Fruit fly (Drosophila melanogaster) whole organism, embryonic: ENCODE measurements around the gene Jon99Fii.

Experiments
- Blimp-1 ChIP-seq: fragments of 200-800 bp; sonication (Bioruptor generic); optimal IDR thresholded peaks from 3 replicates; lab custom pipeline; 2018; ENCODE audit warnings: missing biosample characterization, missing genetic modification characterization, mild to moderate bottlenecking, moderate library complexity, missing genetic modification reagents
- CG1024 ChIP-seq: fragments of 200-800 bp; sonication (Bioruptor generic); IDR thresholded peaks from 2 replicates; pipeline ENCODE4 v1.3.6; 2022; ENCODE audit warnings: missing biosample characterization, missing genetic modification characterization
- CG10267 ChIP-seq: fragments of 200-800 bp; sonication (Bioruptor generic); optimal IDR thresholded peaks from 2 replicates; lab custom pipeline; 2018; ENCODE audit warnings: missing biosample characterization, mild to moderate bottlenecking, missing genetic modification characterization, moderate library complexity
- CG10366 ChIP-seq: fragments of 200-800 bp; sonication (Bioruptor generic); IDR thresholded peaks from 2 replicates; pipeline ENCODE4 v1.3.6; 2022; ENCODE audit warnings: missing biosample characterization, missing genetic modification characterization
- CG10565 ChIP-seq: fragments of 200-800 bp; sonication (Bioruptor generic); optimal IDR thresholded peaks from 3 replicates; lab custom pipeline; 2016; ENCODE audit warnings: missing biosample characterization, mild to moderate bottlenecking, missing genetic modification characterization
- CG12236 ChIP-seq: fragments of 200-800 bp; sonication (Bioruptor generic); optimal IDR thresholded peaks from 2 replicates; lab custom pipeline; 2016; ENCODE audit warnings: missing biosample characterization, missing genetic modification characterization
- CG14441 ChIP-seq: fragments of 200-800 bp; sonication (Bioruptor generic); IDR thresholded peaks from 2 replicates; pipeline ENCODE4 v1.3.6; 2022; ENCODE audit warnings: missing biosample characterization, missing genetic modification characterization
- CG15514 ChIP-seq: fragments of 200-800 bp; sonication (Bioruptor generic); optimal IDR thresholded peaks from 3 replicates; lab custom pipeline; 2017; ENCODE audit warnings: missing biosample characterization, missing genetic modification characterization, mild to moderate bottlenecking, moderate library complexity, missing genetic modification reagents
- CG18011 ChIP-seq: fragments of 200-800 bp; sonication (Bioruptor generic); optimal IDR thresholded peaks from 2 replicates; lab custom pipeline; 2017; ENCODE audit warnings: missing biosample characterization, missing genetic modification characterization, mild to moderate bottlenecking, moderate library complexity, missing genotype
- CG30403 ChIP-seq: fragments of 200-800 bp; sonication (Bioruptor generic); optimal IDR thresholded peaks from 3 replicates; lab custom pipeline; 2016; ENCODE audit warnings: missing biosample characterization, missing genetic modification characterization
- CG30431 ChIP-seq: fragments of 200-800 bp; sonication (Bioruptor generic); optimal IDR thresholded peaks from 2 replicates; lab custom pipeline; 2017; ENCODE audit warnings: missing biosample characterization, missing genetic modification characterization
- CG31224 ChIP-seq: fragments of 200-800 bp; sonication (Bioruptor generic); IDR thresholded peaks from 2 replicates; pipeline ENCODE4 v1.3.6; 2022; ENCODE audit warnings: missing biosample characterization, missing genetic modification characterization
- CG31365 ChIP-seq: fragments of 200-800 bp; sonication (Bioruptor generic); optimal IDR thresholded peaks from 2 replicates; lab custom pipeline; 2018; ENCODE audit warnings: missing biosample characterization, mild to moderate bottlenecking, missing genetic modification characterization
- CG32772 ChIP-seq: fragments of 200-800 bp; sonication (Bioruptor generic); IDR thresholded peaks from 2 replicates; pipeline ENCODE4 v1.3.6; 2022; ENCODE audit warnings: missing biosample characterization, missing genetic modification characterization
- CG34422 ChIP-seq: fragments of 200-800 bp; sonication (Bioruptor generic); IDR thresholded peaks from 3 replicates; pipeline ENCODE4 v1.3.6; 2022; ENCODE audit warnings: missing biosample characterization, missing genetic modification characterization
- CG3995 ChIP-seq: fragments of 200-800 bp; sonication (Bioruptor generic); optimal IDR thresholded peaks from 3 replicates; lab custom pipeline; 2016; ENCODE audit warnings: missing biosample characterization, missing genetic modification characterization
- CG4404 ChIP-seq: fragments of 200-800 bp; sonication (Bioruptor generic); IDR thresholded peaks from 2 replicates; pipeline ENCODE4 v1.3.6; 2022; ENCODE audit warnings: missing biosample characterization, missing genetic modification characterization
- CG6683 ChIP-seq: fragments of 200-800 bp; sonication (Bioruptor generic); optimal IDR thresholded peaks from 2 replicates; lab custom pipeline; 2017; ENCODE audit warnings: missing biosample characterization, mild to moderate bottlenecking, missing genetic modification characterization, missing genetic modification reagents
- CG8388 ChIP-seq: fragments of 200-800 bp; sonication (Bioruptor generic); optimal IDR thresholded peaks from 2 replicates; lab custom pipeline; 2019; ENCODE audit warnings: missing biosample characterization, mild to moderate bottlenecking, missing genetic modification characterization, moderate library complexity
- CG9817 ChIP-seq: fragments of 200-800 bp; sonication (Bioruptor generic); optimal IDR thresholded peaks from 2 replicates; lab custom pipeline; 2018; ENCODE audit warnings: missing biosample characterization, mild to moderate bottlenecking, missing genetic modification characterization, moderate library complexity
- Drgx ChIP-seq: fragments of 200-800 bp; sonication (Bioruptor generic); IDR thresholded peaks from 2 replicates; pipeline ENCODE4 v1.3.6; 2022; ENCODE audit warnings: missing biosample characterization, missing genetic modification characterization
- Hmr ChIP-seq: fragments of 200-800 bp; sonication (Bioruptor generic); optimal IDR thresholded peaks from 3 replicates; lab custom pipeline; 2017; ENCODE audit warnings: mild to moderate bottlenecking, missing biosample characterization, missing genetic modification reagents, missing genetic modification characterization
- Hr39 ChIP-seq: fragments of >200 bp; optimal IDR thresholded peaks from 2 replicates; lab custom pipeline; 2017
- Mrtf ChIP-seq: fragments of 200-800 bp; sonication (Bioruptor generic); IDR thresholded peaks from 3 replicates; pipeline ENCODE4 v1.3.6; 2022; ENCODE audit warnings: missing biosample characterization, missing genetic modification characterization
- Optix ChIP-seq: fragments of 200-800 bp; sonication (Bioruptor generic); IDR thresholded peaks from 3 replicates; pipeline ENCODE4 v1.3.6; 2022; ENCODE audit warnings: missing biosample characterization, missing genetic modification characterization
- Pdp1 ChIP-seq, 2 experiments: fragments of 200-800 bp; sonication (Bioruptor generic); optimal IDR thresholded peaks; 3 replicates each; lab custom pipeline; 2016; ENCODE audit warnings: missing biosample characterization in 2 of 2, missing genetic modification characterization in 2 of 2, mild to moderate bottlenecking in 1 of 2, moderate library complexity in 1 of 2
- Poxn ChIP-seq: fragments of 200-800 bp; sonication (Bioruptor generic); IDR thresholded peaks from 2 replicates; pipeline ENCODE4 v1.3.6; 2022; ENCODE audit warnings: missing biosample characterization, missing genetic modification characterization
- Six4 ChIP-seq: fragments of 200-800 bp; sonication (Bioruptor generic); optimal IDR thresholded peaks from 2 replicates; lab custom pipeline; 2016; ENCODE audit warnings: missing biosample characterization, missing genetic modification characterization
- Sox102F ChIP-seq: fragments of 200-800 bp; sonication (Bioruptor generic); optimal IDR thresholded peaks from 2 replicates; lab custom pipeline; 2018; ENCODE audit warnings: missing biosample characterization, mild to moderate bottlenecking, missing genetic modification characterization, moderate library complexity
- Trl ChIP-seq, 3 experiments: fragments of >200 bp in 2 of 3; fragments of 200-800 bp in 1 of 3; sonication (Bioruptor generic) in 1 of 3; optimal IDR thresholded peaks; 2 replicates in 1 of 3; 3 replicates in 2 of 3; lab custom pipeline; 2016 to 2017; ENCODE audit warnings: missing biosample characterization in 1 of 3, missing genetic modification characterization in 1 of 3
- br ChIP-seq: fragments of >200 bp; optimal IDR thresholded peaks from 2 replicates; lab custom pipeline; 2017
- btn ChIP-seq: fragments of 200-800 bp; sonication (Bioruptor generic); optimal IDR thresholded peaks from 2 replicates; lab custom pipeline; 2016; ENCODE audit warnings: missing biosample characterization, missing genetic modification characterization
- ems ChIP-seq: fragments of 200-800 bp; sonication (Bioruptor generic); optimal IDR thresholded peaks from 3 replicates; lab custom pipeline; 2016; ENCODE audit warnings: missing biosample characterization, missing genetic modification characterization
- eve ChIP-seq, 2 experiments: fragments of >200 bp; optimal IDR thresholded peaks; 2 replicates each; lab custom pipeline; 2017; ENCODE audit warnings: missing biosample characterization in 2 of 2, missing genetic modification characterization in 2 of 2
- fu2 ChIP-seq: fragments of 200-800 bp; sonication (Bioruptor generic); optimal IDR thresholded peaks from 2 replicates; lab custom pipeline; 2016; ENCODE audit warnings: missing biosample characterization, missing genetic modification characterization
- gt ChIP-seq: fragments of 200-800 bp; sonication (Bioruptor generic); IDR thresholded peaks from 2 replicates; pipeline ENCODE4 v1.3.6; 2022; ENCODE audit warnings: missing biosample characterization, missing genetic modification characterization
- ind ChIP-seq: fragments of 200-800 bp; sonication (Bioruptor generic); optimal IDR thresholded peaks from 3 replicates; lab custom pipeline; 2016; ENCODE audit warnings: missing biosample characterization, missing genetic modification characterization
- kah ChIP-seq: fragments of 200-800 bp; sonication (Bioruptor generic); optimal IDR thresholded peaks from 2 replicates; lab custom pipeline; 2018; ENCODE audit warnings: missing biosample characterization, mild to moderate bottlenecking, missing genetic modification characterization
- lov ChIP-seq, 2 experiments: fragments of 200-800 bp in 1 of 2; fragments of >200 bp in 1 of 2; sonication (Bioruptor generic) in 1 of 2; IDR thresholded peaks in 1 of 2; optimal IDR thresholded peaks in 1 of 2; 2 replicates in 1 of 2; 3 replicates in 1 of 2; pipeline versions ENCODE4 v1.3.6 to Lab custom; 2017 to 2022; ENCODE audit warnings: missing biosample characterization in 1 of 2, missing genetic modification characterization in 1 of 2
- nerfin-1 ChIP-seq: fragments of 200-800 bp; sonication (Bioruptor generic); optimal IDR thresholded peaks from 3 replicates; lab custom pipeline; 2019; ENCODE audit warnings: missing biosample characterization, mild to moderate bottlenecking, missing genetic modification characterization, moderate library complexity
- sens ChIP-seq: fragments of 200-800 bp; sonication (Bioruptor generic); peaks from one replicate; lab custom pipeline; 2016; ENCODE audit warnings: missing biosample characterization, missing genetic modification characterization
- sens-2 ChIP-seq: fragments of 200-800 bp; sonication (Bioruptor generic); IDR thresholded peaks from 2 replicates; pipeline ENCODE4 v1.3.6; 2022; ENCODE audit warnings: missing biosample characterization, missing genetic modification characterization
- slbo ChIP-seq: fragments of 200-800 bp; sonication (Bioruptor generic); IDR thresholded peaks from 2 replicates; pipeline ENCODE4 v1.3.6; 2022; ENCODE audit warnings: missing biosample characterization, missing genetic modification characterization
- tgo ChIP-seq: fragments of 200-800 bp; sonication (Bioruptor generic); IDR thresholded peaks from 3 replicates; pipeline ENCODE4 v1.3.6; 2022; ENCODE audit warnings: missing biosample characterization, missing genetic modification characterization
- ttk ChIP-seq: fragments of 200-800 bp; sonication (Bioruptor generic); IDR thresholded peaks from 2 replicates; pipeline ENCODE4 v2.1.2; 2022; ENCODE audit warnings: missing biosample characterization, missing genetic modification characterization
- vvl ChIP-seq: fragments of 200-800 bp; sonication (Bioruptor generic); IDR thresholded peaks from 2 replicates; pipeline ENCODE4 v1.3.6; 2022; ENCODE audit warnings: missing biosample characterization, missing genetic modification characterization
- zen ChIP-seq: fragments of 200-800 bp; sonication (Bioruptor generic); optimal IDR thresholded peaks from 3 replicates; lab custom pipeline; 2018; ENCODE audit warnings: missing biosample characterization, mild to moderate bottlenecking, missing genetic modification characterization, moderate library complexity

The Jon99Fii gene

DNA sequence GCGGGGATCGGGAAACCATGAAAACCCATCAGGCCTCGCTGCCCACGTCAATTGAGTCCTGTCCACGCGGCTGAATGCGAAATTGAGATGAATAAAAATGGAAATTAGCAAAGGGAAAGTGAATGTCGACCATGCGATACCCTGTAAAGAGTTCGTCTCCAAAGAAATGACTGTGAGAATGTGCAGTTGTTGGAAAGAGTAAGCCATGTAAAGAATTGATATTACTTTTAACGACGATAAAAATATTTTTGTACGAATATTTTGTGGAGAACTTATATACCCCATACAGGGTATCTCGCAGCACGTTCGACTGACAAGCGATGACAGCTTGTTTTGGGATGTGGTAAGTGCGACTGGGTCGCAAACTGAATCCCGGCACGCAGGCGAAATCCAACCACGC, 13.4 kb upstream of the Jon99Fii start (continued):
- TF ChIP-seq CG12236 (GFP tag; lab: Kevin White, UChicago), result peak; percentile 16
- 0 out of 2 replicates have a peak, but pooled peaks have one; percentile 9 for TF ChIP-seq CG1024
- no peak for TF ChIP-seq eve (GFP tag; optimal IDR thresholded peaks at IDR 0.05; lab: Kevin White, UChicago)
- peak; percentile 41 for TF ChIP-seq CG30431 (GFP tag; lab: Kevin White, UChicago)
- no peak for TF ChIP-seq Poxn (GFP tag; lab: Robert Waterston, UW)
- peak; percentile 46 for TF ChIP-seq CG10366 (GFP tag; lab: Robert Waterston, UW)
- TF ChIP-seq Hmr (GFP tag; lab: Kevin White, UChicago), result peak; percentile 8
- 0 out of 3 replicates have a peak, but pooled peaks have one; percentile 23 for TF ChIP-seq CG34422 (GFP tag; lab: Robert Waterston, UW)
- TF ChIP-seq ind, result peak; percentile 3
- no peak; the same call in 1 of the 2 replicates for TF ChIP-seq Drgx (GFP tag; lab: Robert Waterston, UW)
- no peak for TF ChIP-seq CG10267 (tag; lab: Kevin White, UChicago)
- TF ChIP-seq gt (GFP tag; lab: Robert Waterston, UW), result no peak
- TF ChIP-seq vvl (GFP tag; lab: Robert Waterston, UW), result peak; percentile 65
- peak; percentile 36; the same call in 1 of the 3 replicates for TF ChIP-seq tgo (GFP tag; lab: Robert Waterston, UW)
- peak; percentile 44 for TF ChIP-seq CG30403 (GFP tag; lab: Kevin White, UChicago)
- TF ChIP-seq CG4404 (GFP tag; lab: Robert Waterston, UW), result peak; percentile 53; the same call in 1 of the 2 replicates
- TF ChIP-seq CG14441 (GFP tag; lab: Robert Waterston, UW), result peak; percentile 35; the same call in 1 of the 2 replicates
- TF ChIP-seq lov (optimal IDR thresholded peaks at IDR 0.05; lab: Kevin White, UChicago), result no peak
- TF ChIP-seq lov (GFP tag; IDR thresholded peaks at IDR 0.05; lab: Robert Waterston, UW), result peak; percentile 57; the same call in 1 of the 3 replicates
- no peak for TF ChIP-seq CG31365 (tag; lab: Kevin White, UChicago)
- peak; percentile 32; the same call in 1 of the 2 replicates for TF ChIP-seq ttk (GFP tag; lab: Robert Waterston, UW)
- TF ChIP-seq CG32772 (GFP tag; lab: Robert Waterston, UW), result peak; percentile 58
- TF ChIP-seq slbo (GFP tag; lab: Robert Waterston, UW), result peak; percentile 44; the same call in 1 of the 2 replicates
- TF ChIP-seq Sox102F (GFP tag; lab: Kevin White, UChicago), result peak; percentile 54
- no peak for TF ChIP-seq kah (GFP tag; lab: Kevin White, UChicago)
- TF ChIP-seq sens (GFP tag; lab: Kevin White, UChicago), result peak; percentile 88
- 0 out of 2 replicates have a peak, but pooled peaks have one; percentile 24 for TF ChIP-seq CG31224 (GFP tag; lab: Robert Waterston, UW)

DNA sequence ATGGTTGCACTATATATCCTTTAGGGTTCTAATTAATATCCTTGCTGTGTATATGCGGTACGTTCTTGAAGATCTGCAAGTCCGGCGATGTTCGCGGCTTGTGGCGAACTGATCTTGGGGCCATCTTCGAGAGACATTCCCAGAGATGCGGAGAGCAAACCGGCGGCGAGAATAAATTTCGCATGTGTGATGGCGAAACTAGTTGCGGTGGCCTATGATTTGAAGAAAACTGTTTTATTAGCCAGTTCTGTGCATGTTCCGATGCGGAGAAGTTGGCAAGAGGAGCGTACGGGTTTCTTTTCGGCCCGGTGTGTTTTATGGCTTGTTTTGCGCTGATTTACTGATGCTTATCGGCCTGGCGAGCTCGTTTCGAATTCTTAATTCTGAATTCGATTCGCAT, 12.5 kb upstream of the Jon99Fii start, which contains the start of gene PH4alphaNE1:
Gene PH4alphaNE1, minus strand, starts transcription at position 101 of the 400 bp plus-strand sequence.
- TF ChIP-seq CG15514 (no peak), btn (GFP tag; lab: Kevin White, UChicago) (no peak), Pdp1 (GFP tag; optimal IDR thresholded peaks at IDR 0.05; lab: Kevin White, UChicago) (no peak), CG9817 (tag; lab: Kevin White, UChicago) (no peak), fu2 (GFP tag; lab: Kevin White, UChicago) (no peak), zen (tag; lab: Kevin White, UChicago) (no peak), ems (GFP tag; lab: Kevin White, UChicago) (no peak), CG18011 (GFP tag; lab: Kevin White, UChicago) (no peak)

dm6 chr3R:30496103-30496858, 8.6 kb upstream of the Jon99Fii start, which contains the start of gene PH4alphaMP:
Gene PH4alphaMP (minus strand): TSS chr3R:30496153.
- no peak for TF ChIP-seq Mrtf (GFP tag; lab: Robert Waterston, UW)
- TF ChIP-seq CG10565 (GFP tag; lab: Kevin White, UChicago), result no peak
- TF ChIP-seq Trl (optimal IDR thresholded peaks at IDR 0.05; lab: Kevin White, UChicago), result no peak
- no peak for TF ChIP-seq Trl (GFP tag; optimal IDR thresholded peaks at IDR 0.05; lab: Kevin White, UChicago)
- TF ChIP-seq vvl (GFP tag; lab: Robert Waterston, UW), result peak; percentile 91
- no peak for TF ChIP-seq br
- peak; percentile 92 for TF ChIP-seq Blimp-1 (GFP tag; lab: Kevin White, UChicago)
- TF ChIP-seq CG8388 (GFP tag; lab: Kevin White, UChicago), result no peak
- no peak for TF ChIP-seq CG6683 (GFP tag; lab: Kevin White, UChicago)
- TF ChIP-seq Optix (GFP tag; lab: Robert Waterston, UW), result no peak
- no peak for TF ChIP-seq nerfin-1
- peak; percentile 63 for TF ChIP-seq CG3995
- TF ChIP-seq Hr39, result no peak
- TF ChIP-seq sens-2 (GFP tag; lab: Robert Waterston, UW), result no peak
- no peak for TF ChIP-seq ttk (GFP tag; lab: Robert Waterston, UW)
- no peak for TF ChIP-seq Six4 (GFP tag; lab: Kevin White, UChicago)
